5 fruit fly cellular contexts compared by ENCODE assay signal in genomic region chr3R:17803025-17803424, dm6.
TF ChIP-seq lines count a peak whose summit lies in the region.

TSS of gene CG17806 (minus strand) at chr3R:17803260.

- TF ChIP-seq CTCF in whole organism, embryonic (GFP tag; optimal IDR thresholded peaks at IDR 0.05; lab: Kevin White, UChicago) = no peak

TF ChIP-seq in whole organism, adult, 20 proteins besides CTCF, POLR2A, EP300 and RAD21:
- TF ChIP-seq CG12768 (GFP tag; optimal IDR thresholded peaks at IDR 0.05; lab: Kevin White, UChicago) (peak; percentile 38), Crg-1 (GFP tag; optimal IDR thresholded peaks at IDR 0.05; lab: Kevin White, UChicago) (no peak), CG11617 (GFP tag; optimal IDR thresholded peaks at IDR 0.05; lab: Kevin White, UChicago) (no peak), CG7101 (tag; optimal IDR thresholded peaks at IDR 0.05; lab: Kevin White, UChicago) (peak; percentile 33), pad (GFP tag; optimal IDR thresholded peaks at IDR 0.05; lab: Kevin White, UChicago) (no peak), CG5204 (GFP tag; optimal IDR thresholded peaks at IDR 0.05; lab: Kevin White, UChicago) (no peak), CG7045 (GFP tag; optimal IDR thresholded peaks at IDR 0.05; lab: Kevin White, UChicago) (no peak), Clk (GFP tag; optimal IDR thresholded peaks at IDR 0.05; lab: Kevin White, UChicago) (no peak), toe (GFP tag; optimal IDR thresholded peaks at IDR 0.05; lab: Kevin White, UChicago) (no peak), CG1620 (GFP tag; optimal IDR thresholded peaks at IDR 0.05; lab: Kevin White, UChicago) (no peak), CG33017 (tag; optimal IDR thresholded peaks at IDR 0.05; lab: Kevin White, UChicago) (peak; percentile 14)

TF ChIP-seq in whole organism, embryonic, 481 proteins besides CTCF, POLR2A, EP300 and RAD21 (continues in another document):
- peak; percentile 11 for TF ChIP-seq grau (tag; optimal IDR thresholded peaks at IDR 0.05; lab: Kevin White, UChicago)
- no peak for TF ChIP-seq CG12299 (tag; optimal IDR thresholded peaks at IDR 0.05; lab: Kevin White, UChicago)
- TF ChIP-seq pzg (GFP tag; optimal IDR thresholded peaks at IDR 0.05; lab: Kevin White, UChicago) = peak; percentile 16
- peak; percentile 24 for TF ChIP-seq CG15514 (GFP tag; optimal IDR thresholded peaks at IDR 0.05; lab: Kevin White, UChicago)
- TF ChIP-seq MBD-R2 (GFP tag; IDR thresholded peaks at IDR 0.05; lab: Robert Waterston, UW) = peak; percentile 64
- no peak for TF ChIP-seq her (GFP tag; optimal IDR thresholded peaks at IDR 0.05; lab: Kevin White, UChicago)
- no peak for TF ChIP-seq sisA (GFP tag; IDR thresholded peaks at IDR 0.05; lab: Robert Waterston, UW)
- TF ChIP-seq CG33557 (GFP tag; optimal IDR thresholded peaks at IDR 0.05; lab: Kevin White, UChicago) = peak; percentile 1
- peak; percentile 34; the same call in 1 of the 2 replicates for TF ChIP-seq Xrp1 (GFP tag; IDR thresholded peaks at IDR 0.05; lab: Robert Waterston, UW)
- TF ChIP-seq CG17568 (GFP tag; optimal IDR thresholded peaks at IDR 0.05; lab: Kevin White, UChicago) = no peak
- TF ChIP-seq CG3726 (GFP tag; IDR thresholded peaks at IDR 0.05; lab: Robert Waterston, UW) = no peak
- peak; percentile 12 for TF ChIP-seq sug (tag; optimal IDR thresholded peaks at IDR 0.05; lab: Kevin White, UChicago)
- TF ChIP-seq CG13424 (tag; optimal IDR thresholded peaks at IDR 0.05; lab: Kevin White, UChicago) = peak; percentile 27
- peak; percentile 14 for TF ChIP-seq CoRest (tag; optimal IDR thresholded peaks at IDR 0.05; lab: Kevin White, UChicago)
- TF ChIP-seq mirr (GFP tag; optimal IDR thresholded peaks at IDR 0.05; lab: Kevin White, UChicago) = peak; percentile 14
- no peak for TF ChIP-seq kay (GFP tag; optimal IDR thresholded peaks at IDR 0.05; lab: Kevin White, UChicago)
- TF ChIP-seq CG15696 (tag; optimal IDR thresholded peaks at IDR 0.05; lab: Kevin White, UChicago) = peak; percentile 1
- peak; percentile 25 for TF ChIP-seq HmgZ (tag; optimal IDR thresholded peaks at IDR 0.05; lab: Kevin White, UChicago)
- TF ChIP-seq CG7357 (GFP tag; IDR thresholded peaks at IDR 0.05; lab: Robert Waterston, UW) = no peak
- TF ChIP-seq Dp (GFP tag; optimal IDR thresholded peaks at IDR 0.05; lab: Kevin White, UChicago) = peak; percentile 43
- TF ChIP-seq Lhr (GFP tag; optimal IDR thresholded peaks at IDR 0.05; lab: Kevin White, UChicago) = peak; percentile 9

TF ChIP-seq in whole organism, prepupa, 60 proteins besides CTCF, POLR2A, EP300 and RAD21:
- TF ChIP-seq dac (GFP tag; optimal IDR thresholded peaks at IDR 0.05; lab: Kevin White, UChicago) = no peak
- TF ChIP-seq CG10669 (GFP tag; optimal IDR thresholded peaks at IDR 0.05; lab: Kevin White, UChicago) = no peak
- peak; percentile 4 for TF ChIP-seq Ets96B (tag; optimal IDR thresholded peaks at IDR 0.05; lab: Kevin White, UChicago)
- no peak for TF ChIP-seq CG15336 (GFP tag; IDR thresholded peaks at IDR 0.05; lab: Robert Waterston, UW)
- TF ChIP-seq acj6 (GFP tag; optimal IDR thresholded peaks at IDR 0.05; lab: Kevin White, UChicago) = no peak
- TF ChIP-seq eg (GFP tag; IDR thresholded peaks at IDR 0.05; lab: Robert Waterston, UW) = no peak
- no peak for TF ChIP-seq pdm3 (GFP tag; optimal IDR thresholded peaks at IDR 0.05; lab: Kevin White, UChicago)
- TF ChIP-seq fkh (GFP tag; optimal IDR thresholded peaks at IDR 0.05; lab: Kevin White, UChicago) = peak; percentile 87
- no peak for TF ChIP-seq CG1621 (tag; optimal IDR thresholded peaks at IDR 0.05; lab: Kevin White, UChicago)
- TF ChIP-seq OdsH (GFP tag; optimal IDR thresholded peaks at IDR 0.05; lab: Kevin White, UChicago) = no peak
- TF ChIP-seq Eip75B (GFP tag; optimal IDR thresholded peaks at IDR 0.05; lab: Kevin White, UChicago) = no peak
- TF ChIP-seq CG3919 (GFP tag; optimal IDR thresholded peaks at IDR 0.05; lab: Kevin White, UChicago) = no peak
- TF ChIP-seq ss (GFP tag; optimal IDR thresholded peaks at IDR 0.05; lab: Kevin White, UChicago) = no peak

TF ChIP-seq in whole organism, pupa, 21 proteins besides CTCF, POLR2A, EP300 and RAD21:
- TF ChIP-seq EcR (GFP tag; optimal IDR thresholded peaks at IDR 0.05; lab: Kevin White, UChicago) (no peak), CG32121 (GFP tag; IDR thresholded peaks at IDR 0.05; lab: Robert Waterston, UW) (no peak), Ets98B (GFP tag; IDR thresholded peaks at IDR 0.05; lab: Robert Waterston, UW) (no peak), CG17806 (tag; optimal IDR thresholded peaks at IDR 0.05; lab: Kevin White, UChicago) (peak; percentile 35), CG15710 (tag; optimal IDR thresholded peaks at IDR 0.05; lab: Kevin White, UChicago) (peak; percentile 12)

TF ChIP-seq in whole organism, wandering third instar larva, 38 proteins besides CTCF, POLR2A, EP300 and RAD21:
- TF ChIP-seq Hr78 (GFP tag; optimal IDR thresholded peaks at IDR 0.05; lab: Kevin White, UChicago) = no peak
- no peak for TF ChIP-seq GATAd (GFP tag; optimal IDR thresholded peaks at IDR 0.05; lab: Kevin White, UChicago)
- no peak for TF ChIP-seq jim (GFP tag; optimal IDR thresholded peaks at IDR 0.05; lab: Kevin White, UChicago)
- TF ChIP-seq Myc (optimal IDR thresholded peaks at IDR 0.05; lab: Kevin White, UChicago) = peak; percentile 8
- TF ChIP-seq Abd-B (GFP tag; optimal IDR thresholded peaks at IDR 0.05; lab: Kevin White, UChicago) = no peak
- TF ChIP-seq sage (GFP tag; optimal IDR thresholded peaks at IDR 0.05; lab: Kevin White, UChicago) = no peak
- TF ChIP-seq CG9705 (GFP tag; optimal IDR thresholded peaks at IDR 0.05; lab: Kevin White, UChicago) = no peak
- no peak for TF ChIP-seq Dif (GFP tag; optimal IDR thresholded peaks at IDR 0.05; lab: Kevin White, UChicago; ENCODE audit: partially characterized antibody)
